Worm (Caenorhabditis elegans) whole organism, mixed stage, embryonic: ENCODE results near the gene ifta-1.

ENCODE experiments used
- ces-1 ChIP-seq: fragments of 150-350 bp; optimal IDR thresholded peaks from 2 replicates; lab custom pipeline; 2014; ENCODE audit warnings: missing biosample characterization, missing genetic modification reagents, missing genetic modification characterization
- elt-3 ChIP-seq: fragments of 150-350 bp; optimal IDR thresholded peaks from 2 replicates; lab custom pipeline; 2014; ENCODE audit warnings: missing biosample characterization, missing genetic modification characterization
- nhr-12 ChIP-seq: fragments of 150-350 bp; optimal IDR thresholded peaks from 2 replicates; lab custom pipeline; 2014; ENCODE audit warnings: missing biosample characterization, missing genetic modification characterization
- nhr-28 ChIP-seq: fragments of 150-350 bp; optimal IDR thresholded peaks from 2 replicates; lab custom pipeline; 2014; ENCODE audit warnings: missing biosample characterization, missing genetic modification characterization
- nhr-76 ChIP-seq: sonication (generic microtip); optimal IDR thresholded peaks from 2 replicates; lab custom pipeline; 2017; ENCODE audit warnings: missing biosample characterization, missing genetic modification characterization
- sem-2 ChIP-seq: fragments of 200-800 bp; sonication (Bioruptor generic); optimal IDR thresholded peaks from 2 replicates; lab custom pipeline; 2018; ENCODE audit warnings: mild to moderate bottlenecking, missing genetic modification characterization, missing compliant biosample characterization
- snpc-4 ChIP-seq: fragments of 150-350 bp; optimal IDR thresholded peaks from 2 replicates; lab custom pipeline; 2014; ENCODE audit warnings: missing biosample characterization, missing genetic modification characterization
- unc-62 ChIP-seq: fragments of 150-350 bp; optimal IDR thresholded peaks from 2 replicates; lab custom pipeline; 2014; ENCODE audit warnings: missing biosample characterization, missing genetic modification reagents, missing genetic modification characterization

- TF ChIP-seq elt-3 (tag; lab: Kevin White, UChicago) = no peak
- no peak for TF ChIP-seq snpc-4
- TF ChIP-seq nhr-28 (tag; lab: Kevin White, UChicago) = no peak
- no peak for TF ChIP-seq nhr-12 (tag; lab: Kevin White, UChicago)
- no peak for TF ChIP-seq nhr-76 (tag; lab: Kevin White, UChicago)
- no peak for TF ChIP-seq ces-1 (GFP tag; lab: Kevin White, UChicago)
- no peak for TF ChIP-seq unc-62
- TF ChIP-seq sem-2 (GFP tag; lab: Kevin White, UChicago) = no peak
These were observed 20.1 kb upstream of the ifta-1 start for ce11 chrX:5572638-5573037.
